Worm (Caenorhabditis elegans): ENCODE results near the gene snx-6.

snx-6 gene

ce11 chrV:17951172-17951999 lies 28.5 kb downstream of the snx-6 start, which contains the start of gene Y59A8B.24 (continued):
- TF ChIP-seq pqm-1 (tag; optimal IDR thresholded peaks at IDR 0.05) (peak; percentile 14), F44E2.7 (GFP tag; IDR thresholded peaks at IDR 0.05) (no peak), lin-38 (GFP tag; IDR thresholded peaks at IDR 0.05) (peak; percentile 87), sdz-12 (GFP tag; optimal IDR thresholded peaks at IDR 0.05) (peak; percentile 56), F49E8.2 (tag; optimal IDR thresholded peaks at IDR 0.05; ENCODE audit: borderline replicate concordance) (no peak), mdl-1 (tag; optimal IDR thresholded peaks at IDR 0.05) (peak; percentile 67 to 94), lin-15B (tag; optimal IDR thresholded peaks at IDR 0.05) (peak; percentile 73), lim-7 (GFP tag; IDR thresholded peaks at IDR 0.05) (0 out of 2 replicates have a peak, but pooled peaks have one; percentile 37), dpl-1 (GFP tag; optimal IDR thresholded peaks at IDR 0.05) (peak; percentile 68), arid-1 (GFP tag; conservative IDR thresholded peaks at IDR 0.05) (peak; percentile 85), snpc-1.2 (GFP tag; IDR thresholded peaks at IDR 0.05) (no peak), zip-11 (GFP tag; IDR thresholded peaks at IDR 0.05) (no peak), F37D6.2 (tag; optimal IDR thresholded peaks at IDR 0.05) (peak; percentile 73), ztf-11 (tag; optimal IDR thresholded peaks at IDR 0.05) (no peak), mes-2 (tag; optimal IDR thresholded peaks at IDR 0.05; ENCODE audit: poor library complexity, severe bottlenecking) (peak; percentile 95), nhr-6 (tag; optimal IDR thresholded peaks at IDR 0.05) (peak; percentile 94), rbr-2 (tag; optimal IDR thresholded peaks at IDR 0.05) (peak; percentile 95), tra-1 (GFP tag; IDR thresholded peaks at IDR 0.05) (peak; percentile 90), unc-39 (tag; optimal IDR thresholded peaks at IDR 0.05) (no peak), ZK337.2 (GFP tag; IDR thresholded peaks at IDR 0.05) (peak; percentile 54; the same call in 1 of the 2 replicates), aha-1 (tag) (peak; percentile 100), php-3 (GFP tag; IDR thresholded peaks at IDR 0.05) (peak; percentile 47), R02D3.7 (tag; optimal IDR thresholded peaks at IDR 0.05) (no peak), saeg-2 (GFP tag; IDR thresholded peaks at IDR 0.05) (no peak), mdt-29 (GFP tag; IDR thresholded peaks at IDR 0.05) (no peak; the same call in 1 of the 2 replicates), mxl-3 (GFP tag; optimal IDR thresholded peaks at IDR 0.05) (peak; percentile 94), lsy-2 (tag; optimal IDR thresholded peaks at IDR 0.05) (peak; percentile 87 to 92), Y5F2A.4 (GFP tag; optimal IDR thresholded peaks at IDR 0.05) (no peak), jun-1 (tag; optimal IDR thresholded peaks at IDR 0.05) (peak; percentile 74), ceh-62 (tag; optimal IDR thresholded peaks at IDR 0.05) (no peak), nhr-48 (tag; optimal IDR thresholded peaks at IDR 0.05) (peak; percentile 93), mxl-2 (GFP tag; conservative IDR thresholded peaks at IDR 0.05) (0 out of 2 replicates have a peak, but pooled peaks have one; percentile 47), daf-8 (GFP tag; IDR thresholded peaks at IDR 0.05) (no peak), lin-13 (GFP tag; optimal IDR thresholded peaks at IDR 0.05) (peak; percentile 94), nhr-28 (tag; optimal IDR thresholded peaks at IDR 0.05) (peak; percentile 81), daf-12 (tag; optimal IDR thresholded peaks at IDR 0.05) (no peak), cey-2 (tag; optimal IDR thresholded peaks at IDR 0.05; ENCODE audit: borderline replicate concordance, insufficient read depth) (no peak), egl-27 (tag; optimal IDR thresholded peaks at IDR 0.05) (no peak), dmd-6 (GFP tag; IDR thresholded peaks at IDR 0.05) (peak; percentile 87), dmd-9 (GFP tag; IDR thresholded peaks at IDR 0.05) (peak; percentile 76), nhr-25 (tag; optimal IDR thresholded peaks at IDR 0.05; ENCODE audit: borderline replicate concordance, insufficient read depth) (peak; percentile 83), unc-62 (GFP tag; optimal IDR thresholded peaks at IDR 0.05 in 1 of 2) (no peak), unc-62 (tag; optimal IDR thresholded peaks at IDR 0.05) (no peak), fkh-10 (GFP tag; optimal IDR thresholded peaks at IDR 0.05) (peak; percentile 78), Y105C5A.15 (GFP tag; IDR thresholded peaks at IDR 0.05) (no peak; the same call in 1 of the 2 replicates), lir-3 (tag; optimal IDR thresholded peaks at IDR 0.05) (no peak), vab-7 (GFP tag; IDR thresholded peaks at IDR 0.05) (peak; percentile 39; the same call in 1 of the 2 replicates), duxl-1 (tag; optimal IDR thresholded peaks at IDR 0.05; ENCODE audit: poor library complexity) (peak; percentile 63), daf-19 (GFP tag; conservative IDR thresholded peaks at IDR 0.05) (no peak)
